Fruit fly (Drosophila melanogaster): Measurements from ENCODE around the gene CG15721.

Gene CG15721

DNA sequence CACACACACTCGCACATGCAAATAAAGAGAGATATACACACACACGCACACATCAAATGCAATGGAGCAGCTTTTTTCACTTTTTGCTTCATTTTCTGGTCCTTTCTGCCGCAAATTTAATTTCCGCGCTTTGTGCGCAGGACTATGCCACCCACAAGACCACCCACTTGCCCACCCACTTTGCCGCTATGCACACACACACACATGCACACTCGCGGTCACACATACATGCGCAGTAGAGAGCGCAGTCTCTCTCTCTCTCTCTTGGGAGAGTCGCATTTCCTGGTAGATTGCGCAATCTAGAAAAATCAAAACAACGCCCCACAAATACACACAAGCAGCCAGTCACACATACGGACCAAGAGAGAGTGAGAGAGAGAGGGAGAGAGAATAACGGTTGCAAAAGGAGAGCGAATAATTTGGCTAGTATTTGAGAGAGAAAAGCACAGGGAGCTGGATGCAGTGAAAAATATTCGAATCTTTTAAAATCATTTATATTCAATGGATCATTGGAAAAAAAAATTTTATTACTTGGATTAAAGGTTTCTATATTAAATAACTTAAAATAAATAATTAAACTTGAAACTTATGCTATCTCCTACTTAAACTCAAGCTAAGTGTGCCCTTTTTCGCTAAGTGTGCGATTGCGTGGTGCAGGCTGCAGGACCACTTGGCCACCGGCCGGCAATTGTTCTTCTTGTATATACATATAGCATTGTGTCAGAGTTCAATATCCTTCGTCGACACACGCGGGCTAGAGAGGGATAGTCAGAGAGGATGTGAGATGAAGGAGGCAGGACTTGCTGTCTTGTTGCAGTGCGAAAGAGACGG is 44.9 kb upstream of the CG15721 start (continued):
- TF ChIP-seq esg (GFP tag; conservative IDR thresholded peaks at IDR 0.05): peak; percentile 24; the same call in 1 of the 2 replicates
- TF ChIP-seq Fer3 (tag; optimal IDR thresholded peaks at IDR 0.05): peak; percentile 25
- TF ChIP-seq CG33557 (GFP tag; optimal IDR thresholded peaks at IDR 0.05): no peak
- TF ChIP-seq CG7928 (GFP tag; optimal IDR thresholded peaks at IDR 0.05): no peak
- TF ChIP-seq CG17359 (tag; optimal IDR thresholded peaks at IDR 0.05): peak; percentile 53
- TF ChIP-seq bigmax (GFP tag; optimal IDR thresholded peaks at IDR 0.05): no peak
- peak; percentile 57; the same call in 1 of the 2 replicates for TF ChIP-seq Rfx (GFP tag; IDR thresholded peaks at IDR 0.05)
- 0 out of 3 replicates have a peak, but pooled peaks have one; percentile 41 for TF ChIP-seq so (GFP tag; IDR thresholded peaks at IDR 0.05)
- TF ChIP-seq yki (optimal IDR thresholded peaks at IDR 0.05): peak; percentile 73
- TF ChIP-seq fd96Cb (tag; optimal IDR thresholded peaks at IDR 0.05): peak; percentile 49
- TF ChIP-seq vnd (GFP tag; IDR thresholded peaks at IDR 0.05; ENCODE audit: partially characterized antibody): no peak
- TF ChIP-seq CG13894 (tag; optimal IDR thresholded peaks at IDR 0.05): peak; percentile 2
- no peak for TF ChIP-seq jumu (GFP tag; optimal IDR thresholded peaks at IDR 0.05)
- no peak for TF ChIP-seq CG4360 (GFP tag; IDR thresholded peaks at IDR 0.05)
- peak; percentile 35 for TF ChIP-seq CG6854 (GFP tag; optimal IDR thresholded peaks at IDR 0.05)
- TF ChIP-seq seq (GFP tag; IDR thresholded peaks at IDR 0.05): peak; percentile 42; the same call in 1 of the 2 replicates
- no peak for TF ChIP-seq CG16813 (GFP tag; IDR thresholded peaks at IDR 0.05; ENCODE audit: partially characterized antibody)
- TF ChIP-seq chm (GFP tag; IDR thresholded peaks at IDR 0.05): peak; percentile 58; the same call in 1 of the 2 replicates
- TF ChIP-seq ap (GFP tag; IDR thresholded peaks at IDR 0.05): peak; percentile 53
- no peak for TF ChIP-seq ash1 (GFP tag; optimal IDR thresholded peaks at IDR 0.05)
- no peak for TF ChIP-seq chif (GFP tag; optimal IDR thresholded peaks at IDR 0.05)
- peak; percentile 29 for TF ChIP-seq CG13775 (GFP tag; optimal IDR thresholded peaks at IDR 0.05)
- TF ChIP-seq CG17361 (GFP tag; IDR thresholded peaks at IDR 0.05): peak; percentile 48; the same call in 1 of the 3 replicates
- peak; percentile 68 for TF ChIP-seq CG17829 (tag; optimal IDR thresholded peaks at IDR 0.05)
- no peak for TF ChIP-seq salm (tag; optimal IDR thresholded peaks at IDR 0.05)
- peak; percentile 12 to 45 for TF ChIP-seq dpn (GFP tag; optimal IDR thresholded peaks at IDR 0.05)
- no peak for TF ChIP-seq danr (GFP tag; IDR thresholded peaks at IDR 0.05)
- no peak for TF ChIP-seq lbe (GFP tag; optimal IDR thresholded peaks at IDR 0.05)
- no peak for TF ChIP-seq CG12155 (GFP tag; optimal IDR thresholded peaks at IDR 0.05)
- peak; percentile 69 for TF ChIP-seq CG18262 (tag; optimal IDR thresholded peaks at IDR 0.05)
- peak; percentile 78 for TF ChIP-seq CG6689 (GFP tag; IDR thresholded peaks at IDR 0.05)
- peak; percentile 44 for TF ChIP-seq CG17385 (GFP tag; optimal IDR thresholded peaks at IDR 0.05)
- peak; percentile 74 for TF ChIP-seq CG8924 (tag; optimal IDR thresholded peaks at IDR 0.05)
- TF ChIP-seq org-1 (GFP tag; optimal IDR thresholded peaks at IDR 0.05): peak; percentile 56
- peak; percentile 33; the same call in 1 of the 3 replicates for TF ChIP-seq Optix (GFP tag; IDR thresholded peaks at IDR 0.05)
- no peak for TF ChIP-seq CG3065 (GFP tag; optimal IDR thresholded peaks at IDR 0.05)
- TF ChIP-seq CG11560 (tag; IDR thresholded peaks at IDR 0.05): no peak
- TF ChIP-seq ara (GFP tag; IDR thresholded peaks at IDR 0.05): peak; percentile 80
- peak; percentile 35 for TF ChIP-seq CG4820 (GFP tag; optimal IDR thresholded peaks at IDR 0.05)
- TF ChIP-seq ci (GFP tag; IDR thresholded peaks at IDR 0.05): peak; percentile 80
- TF ChIP-seq Fer1 (GFP tag; optimal IDR thresholded peaks at IDR 0.05): peak; percentile 76
- peak in 1 of 2 experiments; percentile 58 for TF ChIP-seq Hr51 (GFP tag; optimal IDR thresholded peaks at IDR 0.05)
- peak; percentile 39; the same call in 1 of the 2 replicates for TF ChIP-seq Rx (GFP tag; IDR thresholded peaks at IDR 0.05)
- peak; percentile 40 for TF ChIP-seq Xbp1 (GFP tag; optimal IDR thresholded peaks at IDR 0.05)
- no peak for TF ChIP-seq HLHmδ (GFP tag; optimal IDR thresholded peaks at IDR 0.05)
- peak; percentile 70 for TF ChIP-seq CG32772 (GFP tag; IDR thresholded peaks at IDR 0.05)
- no peak for TF ChIP-seq da (GFP tag; optimal IDR thresholded peaks at IDR 0.05)
- TF ChIP-seq Max (GFP tag; optimal IDR thresholded peaks at IDR 0.05): no peak
- TF ChIP-seq tx (GFP tag; optimal IDR thresholded peaks at IDR 0.05): no peak
